Fruit fly (Drosophila melanogaster): Measurements from ENCODE around the gene Mipp1.

Gene Mipp1

DNA sequence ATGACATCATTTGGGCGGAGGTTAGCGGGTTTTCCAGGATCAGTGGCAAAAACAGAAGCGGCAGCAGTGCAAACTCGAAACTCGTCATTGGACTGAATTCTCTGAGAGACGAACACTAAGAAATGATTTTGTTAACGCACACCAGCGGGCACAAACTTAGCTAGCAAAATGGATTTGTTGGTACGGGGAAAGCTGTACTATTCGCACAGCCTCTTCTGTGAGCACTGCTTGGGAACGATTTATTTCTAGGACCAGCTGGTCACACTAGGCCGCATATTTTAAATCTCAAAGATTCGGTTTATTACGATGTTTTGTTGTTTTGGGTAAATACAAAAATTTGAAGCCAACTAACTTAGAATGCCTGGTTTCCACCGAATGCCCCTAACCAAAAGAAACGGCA, 36.0 kb upstream of the Mipp1 start, which contains the start of gene CG4098 (continued):
- no peak for TF ChIP-seq CG11398 (GFP tag; optimal IDR thresholded peaks at IDR 0.05)
- TF ChIP-seq CG13894 (tag; optimal IDR thresholded peaks at IDR 0.05): peak; percentile 49
- peak; percentile 48 for TF ChIP-seq BEAF-32 (GFP tag; optimal IDR thresholded peaks at IDR 0.05)
- TF ChIP-seq bcd (GFP tag; optimal IDR thresholded peaks at IDR 0.05): peak; percentile 47
- no peak for TF ChIP-seq pb (GFP tag; optimal IDR thresholded peaks at IDR 0.05)
- TF ChIP-seq chm (GFP tag; IDR thresholded peaks at IDR 0.05): peak; percentile 62
- TF ChIP-seq Poxn (GFP tag; IDR thresholded peaks at IDR 0.05): no peak
- TF ChIP-seq ken (GFP tag; IDR thresholded peaks at IDR 0.05): peak; percentile 83
- no peak for TF ChIP-seq CG2875 (GFP tag; optimal IDR thresholded peaks at IDR 0.05)
- peak; percentile 12 for TF ChIP-seq Blimp-1 (GFP tag; optimal IDR thresholded peaks at IDR 0.05)
- peak; percentile 86 for TF ChIP-seq E2f2 (GFP tag; IDR thresholded peaks at IDR 0.05)
- TF ChIP-seq Hmx (GFP tag; optimal IDR thresholded peaks at IDR 0.05): no peak
- peak; percentile 37; the same call in 1 of the 3 replicates for TF ChIP-seq CG7357 (GFP tag; IDR thresholded peaks at IDR 0.05)
- peak; percentile 99 for TF ChIP-seq CG11696 (GFP tag; IDR thresholded peaks at IDR 0.05)
- peak; percentile 48 for TF ChIP-seq wek (GFP tag; optimal IDR thresholded peaks at IDR 0.05)
- TF ChIP-seq CTCF (GFP tag; optimal IDR thresholded peaks at IDR 0.05): no peak
- no peak for TF ChIP-seq CG9437 (GFP tag; optimal IDR thresholded peaks at IDR 0.05)
- peak; percentile 8 for TF ChIP-seq CG18011 (GFP tag; optimal IDR thresholded peaks at IDR 0.05)
- peak; percentile 25 for TF ChIP-seq phol (tag; optimal IDR thresholded peaks at IDR 0.05)
- TF ChIP-seq CG3281 (GFP tag; optimal IDR thresholded peaks at IDR 0.05): peak; percentile 27
- TF ChIP-seq hbn (GFP tag; IDR thresholded peaks at IDR 0.05; ENCODE audit: partially characterized antibody): peak; percentile 21; the same call in 1 of the 2 replicates
- TF ChIP-seq CG11247 (GFP tag; IDR thresholded peaks at IDR 0.05): peak; percentile 64
- peak; percentile 35 for TF ChIP-seq pnt (GFP tag; optimal IDR thresholded peaks at IDR 0.05)
- no peak for TF ChIP-seq tll (GFP tag; optimal IDR thresholded peaks at IDR 0.05)
- peak; percentile 2 for TF ChIP-seq btn (GFP tag; optimal IDR thresholded peaks at IDR 0.05)
- TF ChIP-seq Xrp1 (GFP tag; IDR thresholded peaks at IDR 0.05): peak; percentile 67
- peak; percentile 40 for TF ChIP-seq B-H2 (GFP tag; optimal IDR thresholded peaks at IDR 0.05)
- no peak for TF ChIP-seq sc (optimal IDR thresholded peaks at IDR 0.05)
- no peak for TF ChIP-seq sc (GFP tag; optimal IDR thresholded peaks at IDR 0.05)
- no peak for TF ChIP-seq p53 (GFP tag; optimal IDR thresholded peaks at IDR 0.05)
- TF ChIP-seq sim (GFP tag; IDR thresholded peaks at IDR 0.05): no peak
- TF ChIP-seq seq (GFP tag; IDR thresholded peaks at IDR 0.05): no peak; the same call in 1 of the 2 replicates
- peak; percentile 96 for TF ChIP-seq Med (GFP tag)
- TF ChIP-seq Ets97D (GFP tag; optimal IDR thresholded peaks at IDR 0.05): peak; percentile 47
- no peak for TF ChIP-seq CG6854 (GFP tag; optimal IDR thresholded peaks at IDR 0.05)
- TF ChIP-seq CG11093 (GFP tag; IDR thresholded peaks at IDR 0.05): no peak
- TF ChIP-seq caup (GFP tag; optimal IDR thresholded peaks at IDR 0.05; ENCODE audit: severe bottlenecking): peak; percentile 55
- TF ChIP-seq Opbp (GFP tag; IDR thresholded peaks at IDR 0.05; ENCODE audit: partially characterized antibody): no peak; the same call in 2 of the 3 replicates
- no peak for TF ChIP-seq CG8281 (tag; optimal IDR thresholded peaks at IDR 0.05)
- no peak for TF ChIP-seq Vsx1 (GFP tag; optimal IDR thresholded peaks at IDR 0.05)
- TF ChIP-seq nom (GFP tag; optimal IDR thresholded peaks at IDR 0.05): peak; percentile 59
- no peak; the same call in 2 of the 3 replicates for TF ChIP-seq CG16813 (GFP tag; IDR thresholded peaks at IDR 0.05; ENCODE audit: partially characterized antibody)
- TF ChIP-seq CG6175 (GFP tag; IDR thresholded peaks at IDR 0.05): 0 out of 3 replicates have a peak, but pooled peaks have one; percentile 30
- peak; percentile 34; the same call in 1 of the 3 replicates for TF ChIP-seq CG34422 (GFP tag; IDR thresholded peaks at IDR 0.05)
- TF ChIP-seq lilli (GFP tag; optimal IDR thresholded peaks at IDR 0.05): peak; percentile 84
- TF ChIP-seq CG10565 (GFP tag; optimal IDR thresholded peaks at IDR 0.05): no peak
- peak; percentile 65 for TF ChIP-seq CG18599 (GFP tag; optimal IDR thresholded peaks at IDR 0.05)
- TF ChIP-seq CG8359 (GFP tag; optimal IDR thresholded peaks at IDR 0.05; ENCODE audit: borderline replicate concordance): no peak
- no peak for TF ChIP-seq CG15011 (GFP tag; optimal IDR thresholded peaks at IDR 0.05)
- TF ChIP-seq mam (GFP tag; optimal IDR thresholded peaks at IDR 0.05): peak; percentile 69
- TF ChIP-seq br (optimal IDR thresholded peaks at IDR 0.05): no peak
